Fruit fly (Drosophila melanogaster): ENCODE data around the gene CG9259.
A peak's percentile ranks its signal among the peaks of the same experiment; 100 is the strongest.

CG9259 gene

DNA sequence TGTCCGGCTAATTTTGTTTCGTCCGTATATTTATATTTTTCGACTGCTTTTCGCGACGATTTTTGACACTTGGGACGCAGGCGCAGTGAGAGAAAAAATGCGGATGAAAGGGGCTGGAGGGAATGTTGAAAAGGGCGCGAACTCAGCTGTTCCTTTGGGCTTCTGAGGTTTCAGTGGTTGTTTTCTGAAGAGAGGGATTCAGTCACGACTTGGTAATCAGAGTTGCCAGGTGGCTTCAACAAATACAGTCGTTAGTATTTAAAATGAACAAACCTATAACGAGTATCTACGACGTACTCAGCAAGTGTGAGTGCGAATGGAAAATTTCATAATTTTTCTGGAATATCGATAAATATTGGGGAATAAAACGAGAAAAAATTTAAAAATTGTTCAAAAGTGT is 17.7 kb upstream of the CG9259 start, which contains the start of gene CG9265 (continued):
- TF ChIP-seq salm (tag; optimal IDR thresholded peaks at IDR 0.05) = no peak
- no peak for TF ChIP-seq CG2712 (tag; optimal IDR thresholded peaks at IDR 0.05)
- TF ChIP-seq CG18619 (GFP tag; optimal IDR thresholded peaks at IDR 0.05) = no peak
- no peak for TF ChIP-seq Kr (GFP tag; optimal IDR thresholded peaks at IDR 0.05)
- no peak for TF ChIP-seq Eip74EF (GFP tag; optimal IDR thresholded peaks at IDR 0.05)
- no peak for TF ChIP-seq CG6175 (GFP tag; IDR thresholded peaks at IDR 0.05)
- no peak for TF ChIP-seq CG9797 (GFP tag; optimal IDR thresholded peaks at IDR 0.05)
- TF ChIP-seq luna (GFP tag; optimal IDR thresholded peaks at IDR 0.05) = no peak
- TF ChIP-seq Antp (GFP tag; optimal IDR thresholded peaks at IDR 0.05) = no peak
- TF ChIP-seq Ada2b (GFP tag; IDR thresholded peaks at IDR 0.05) = peak; percentile 14; the same call in 1 of the 2 replicates
- TF ChIP-seq CG12942 (GFP tag; optimal IDR thresholded peaks at IDR 0.05) = no peak
- TF ChIP-seq grn (GFP tag; optimal IDR thresholded peaks at IDR 0.05) = no peak
- peak; percentile 4 for TF ChIP-seq gem (tag; optimal IDR thresholded peaks at IDR 0.05)
- no peak for TF ChIP-seq Adf1 (GFP tag; IDR thresholded peaks at IDR 0.05)
- no peak for TF ChIP-seq nerfin-1 (tag; optimal IDR thresholded peaks at IDR 0.05)
- no peak for TF ChIP-seq lmd (GFP tag; IDR thresholded peaks at IDR 0.05)
- peak; percentile 81 for TF ChIP-seq CG3995 (GFP tag; optimal IDR thresholded peaks at IDR 0.05)
- no peak for TF ChIP-seq CG11398 (GFP tag; optimal IDR thresholded peaks at IDR 0.05)
- TF ChIP-seq inv (GFP tag; IDR thresholded peaks at IDR 0.05; ENCODE audit: partially characterized antibody) = no peak; the same call in 1 of the 2 replicates
- TF ChIP-seq Dip2 (GFP tag; IDR thresholded peaks at IDR 0.05) = no peak
- no peak for TF ChIP-seq CG2202 (tag; optimal IDR thresholded peaks at IDR 0.05)
- no peak for TF ChIP-seq nerfin-2 (GFP tag; IDR thresholded peaks at IDR 0.05; ENCODE audit: partially characterized antibody)
- TF ChIP-seq CG4404 (GFP tag; IDR thresholded peaks at IDR 0.05) = no peak
- TF ChIP-seq ham (GFP tag; IDR thresholded peaks at IDR 0.05) = no peak
- no peak for TF ChIP-seq Opbp (GFP tag; IDR thresholded peaks at IDR 0.05; ENCODE audit: partially characterized antibody)
- TF ChIP-seq CG30020 (tag; optimal IDR thresholded peaks at IDR 0.05) = no peak
- TF ChIP-seq CG11247 (GFP tag; IDR thresholded peaks at IDR 0.05) = no peak
- TF ChIP-seq kay (GFP tag; optimal IDR thresholded peaks at IDR 0.05) = no peak
- TF ChIP-seq seq (GFP tag; IDR thresholded peaks at IDR 0.05) = peak; percentile 58
- no peak for TF ChIP-seq CG12299 (tag; optimal IDR thresholded peaks at IDR 0.05)
- TF ChIP-seq crc (GFP tag; optimal IDR thresholded peaks at IDR 0.05) = no peak
- TF ChIP-seq CG11723 (GFP tag; optimal IDR thresholded peaks at IDR 0.05) = no peak
- no peak for TF ChIP-seq Mes4 (GFP tag; optimal IDR thresholded peaks at IDR 0.05)
- TF ChIP-seq CG7963 (GFP tag; IDR thresholded peaks at IDR 0.05; ENCODE audit: partially characterized antibody) = no peak
- TF ChIP-seq CG17912 (GFP tag; optimal IDR thresholded peaks at IDR 0.05) = no peak
- no peak for TF ChIP-seq CG8290 (GFP tag; optimal IDR thresholded peaks at IDR 0.05)
- TF ChIP-seq CG8290 (tag; optimal IDR thresholded peaks at IDR 0.05) = peak in 1 of 2 experiments; percentile 16
- TF ChIP-seq ase (GFP tag; IDR thresholded peaks at IDR 0.05) = no peak
- TF ChIP-seq Sox102F (GFP tag; optimal IDR thresholded peaks at IDR 0.05) = no peak
- TF ChIP-seq CG6689 (GFP tag; IDR thresholded peaks at IDR 0.05) = no peak
- no peak for TF ChIP-seq cwo (GFP tag; optimal IDR thresholded peaks at IDR 0.05)
- no peak for TF ChIP-seq sima (GFP tag; optimal IDR thresholded peaks at IDR 0.05)
- TF ChIP-seq GATAe (GFP tag; conservative IDR thresholded peaks at IDR 0.05) = no peak
- no peak for TF ChIP-seq Asciz (GFP tag; optimal IDR thresholded peaks at IDR 0.05)
- TF ChIP-seq CG4424 (GFP tag; optimal IDR thresholded peaks at IDR 0.05) = no peak
- no peak for TF ChIP-seq Meics (GFP tag; optimal IDR thresholded peaks at IDR 0.05)
- TF ChIP-seq CG4854 (GFP tag; optimal IDR thresholded peaks at IDR 0.05) = no peak
- TF ChIP-seq Abd-B (GFP tag; optimal IDR thresholded peaks at IDR 0.05) = no peak
- TF ChIP-seq HLH3B (GFP tag; IDR thresholded peaks at IDR 0.05) = no peak
- no peak for TF ChIP-seq CHES-1-like (GFP tag; optimal IDR thresholded peaks at IDR 0.05)
- TF ChIP-seq CG4707 (GFP tag; optimal IDR thresholded peaks at IDR 0.05) = no peak
- TF ChIP-seq gsb-n (tag; optimal IDR thresholded peaks at IDR 0.05) = no peak

All from whole organism, embryonic.